Worm (Caenorhabditis elegans) whole organism, L1 larva: Measurements from ENCODE around the gene ttll-4.

Source experiments
- alr-1 ChIP-seq: fragments of 200-800 bp; sonication (Bioruptor generic); optimal IDR thresholded peaks from 2 replicates; lab custom pipeline; 2018; ENCODE audit warnings: borderline replicate concordance, mild to moderate bottlenecking, missing genetic modification characterization, missing compliant biosample characterization
- ama-1 ChIP-seq: fragments of 150-350 bp; optimal IDR thresholded peaks from 2 replicates; lab custom pipeline; 2014
- ces-1 ChIP-seq: fragments of 150-350 bp; optimal IDR thresholded peaks from 2 replicates; lab custom pipeline; 2014; ENCODE audit warnings: missing biosample characterization, missing genetic modification reagents, missing genetic modification characterization
- nhr-11 ChIP-seq: fragments of 150-350 bp; optimal IDR thresholded peaks from 2 replicates; lab custom pipeline; 2014; ENCODE audit warnings: missing biosample characterization, missing genetic modification characterization
- sptf-1 ChIP-seq: fragments of 150-350 bp; optimal IDR thresholded peaks from 2 replicates; lab custom pipeline; 2014; ENCODE audit warnings: missing biosample characterization, missing genetic modification characterization
- unc-62 ChIP-seq: fragments of 150-350 bp; optimal IDR thresholded peaks from 2 replicates; lab custom pipeline; 2014; ENCODE audit warnings: missing biosample characterization, missing genetic modification reagents, missing genetic modification characterization
- zag-1 ChIP-seq: fragments of 150-350 bp; optimal IDR thresholded peaks from 2 replicates; lab custom pipeline; 2014; ENCODE audit warnings: missing biosample characterization, missing genetic modification characterization

ce11 chrIII:10149910-10150309, 25.9 kb downstream of the ttll-4 start:
- TF ChIP-seq zag-1 (no peak), nhr-11 (tag; lab: Kevin White, UChicago) (no peak), ama-1 (lab: Kevin White, UChicago) (no peak), unc-62 (GFP tag; lab: Kevin White, UChicago) (no peak), sptf-1 (tag; lab: Kevin White, UChicago) (no peak), ces-1 (GFP tag; lab: Kevin White, UChicago) (no peak), alr-1 (tag; lab: Kevin White, UChicago) (no peak)
